Worm (Caenorhabditis elegans): ENCODE data around the gene nhr-102.

ce11 chrV:15900564-15900963, 24.4 kb upstream of the nhr-102 start:
- TF ChIP-seq pha-4 (tag; optimal IDR thresholded peaks at IDR 0.05) (no peak), lin-13 (tag; optimal IDR thresholded peaks at IDR 0.05) (no peak), hlh-1 (tag; optimal IDR thresholded peaks at IDR 0.05) (no peak)
